Worm (Caenorhabditis elegans) whole organism, young adult: ENCODE results near the gene his-62.
"Not testable (repeated sequence)": the region's sequence is repeated elsewhere in the genome, so short reads cannot be mapped to it uniquely, and the experiment has no call there.

ENCODE experiments used
- B0035.1 ChIP-seq: sonication (generic microtip); optimal IDR thresholded peaks from 2 replicates; lab custom pipeline; 2016; ENCODE audit warnings: missing genetic modification characterization, mild to moderate bottlenecking, missing compliant biosample characterization, missing genotype, missing genetic modification reagents
- B0261.1 ChIP-seq: sonication (generic microtip); optimal IDR thresholded peaks from 2 replicates; lab custom pipeline; 2016; ENCODE audit warnings: mild to moderate bottlenecking, missing genetic modification characterization, moderate library complexity, missing compliant biosample characterization
- K11D2.4 ChIP-seq: fragments of 200-800 bp; sonication (Bioruptor generic); IDR thresholded peaks from 2 replicates; pipeline ENCODE4 v1.3.6; 2022; ENCODE audit warnings: missing genetic modification reagents, missing genetic modification characterization, missing compliant biosample characterization
- Y67H2A.10 ChIP-seq: fragments of 200-800 bp; sonication (Bioruptor generic); conservative IDR thresholded peaks from 2 replicates; pipeline ENCODE4 v1.3.6; 2022; ENCODE audit warnings: missing genetic modification reagents, missing genetic modification characterization, missing compliant biosample characterization
- efl-1 ChIP-seq: fragments of 150-350 bp; optimal IDR thresholded peaks from 2 replicates; lab custom pipeline; 2014; ENCODE audit warnings: missing biosample characterization, missing genetic modification reagents, missing genetic modification characterization
- egrh-3 ChIP-seq: fragments of 200-800 bp; sonication (Bioruptor generic); IDR thresholded peaks from 2 replicates; pipeline ENCODE4 v1.3.6; 2022; ENCODE audit warnings: missing genetic modification reagents, missing genetic modification characterization, missing compliant biosample characterization
- hlh-12 ChIP-seq: sonication (generic microtip); optimal IDR thresholded peaks from 2 replicates; lab custom pipeline; 2016; ENCODE audit warnings: missing genetic modification characterization, missing compliant biosample characterization
- lag-1 ChIP-seq: fragments of 200-800 bp; sonication (Bioruptor generic); IDR thresholded peaks from 2 replicates; pipeline ENCODE4 v1.3.6; 2022; ENCODE audit warnings: missing genetic modification reagents, missing genetic modification characterization, missing compliant biosample characterization
- lin-54 ChIP-seq: fragments of 200-800 bp; sonication (Bioruptor generic); optimal IDR thresholded peaks from 2 replicates; lab custom pipeline; 2018; ENCODE audit warnings: mild to moderate bottlenecking, missing genetic modification characterization, missing compliant biosample characterization
- snpc-1.1 ChIP-seq: sonication (generic microtip); optimal IDR thresholded peaks from 2 replicates; lab custom pipeline; 2017; ENCODE audit warnings: missing genetic modification characterization, mild to moderate bottlenecking, missing compliant biosample characterization, antibody characterized with exemption, moderate library complexity, missing genotype, missing genetic modification reagents; ENCODE audit not compliant: insufficient read depth
- snpc-4 ChIP-seq, 5 experiments: fragments of 150-350 bp in 1 of 5; sonication (generic microtip) in 4 of 5; optimal IDR thresholded peaks; 2 replicates each; lab custom pipeline; 2014 to 2018; ENCODE audit warnings: missing genetic modification characterization in 5 of 5, missing biosample characterization in 3 of 5, antibody characterized with exemption in 2 of 5, mild to moderate bottlenecking in 2 of 5, missing compliant biosample characterization in 2 of 5, missing genotype in 2 of 5, moderate library complexity in 2 of 5, missing genetic modification reagents in 1 of 5
- somi-1 ChIP-seq: fragments of 200-800 bp; sonication (Bioruptor generic); optimal IDR thresholded peaks from 2 replicates; lab custom pipeline; 2018; ENCODE audit warnings: mild to moderate bottlenecking, missing genetic modification characterization, missing compliant biosample characterization

DNA sequence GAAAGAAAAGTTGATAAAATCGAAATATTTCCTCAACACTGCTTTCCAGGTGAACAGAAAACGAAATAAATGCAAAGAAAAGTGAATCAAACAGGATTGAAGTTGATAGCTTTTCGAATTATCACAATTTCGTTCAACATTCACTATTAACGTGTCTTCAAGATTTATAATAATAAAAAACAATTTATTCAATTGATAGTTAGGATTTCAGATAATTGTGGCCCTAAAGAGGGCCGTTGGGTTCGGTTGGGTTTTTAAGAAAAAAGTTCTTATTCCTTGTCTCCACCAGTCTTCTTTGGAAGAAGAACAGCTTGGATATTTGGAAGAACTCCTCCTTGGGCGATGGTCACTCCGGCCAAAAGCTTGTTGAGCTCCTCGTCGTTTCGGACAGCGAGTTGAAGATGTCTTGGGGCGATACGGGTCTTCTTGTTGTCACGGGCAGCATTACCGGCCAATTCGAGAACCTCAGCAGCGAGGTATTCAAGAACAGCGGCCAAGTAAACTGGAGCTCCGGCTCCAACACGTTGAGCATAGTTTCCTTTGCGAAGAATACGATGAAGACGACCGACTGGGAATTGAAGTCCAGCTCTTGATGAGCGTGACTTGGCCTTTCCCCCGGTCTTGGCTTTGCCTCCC, 662 bp upstream of the his-62 start:
- not testable (repeated sequence) for TF ChIP-seq efl-1 (GFP tag; lab: Kevin White, UChicago); snpc-1.1; lag-1 (GFP tag; lab: Robert Waterston, UW); B0261.1; K11D2.4; B0035.1 (tag; lab: Kevin White, UChicago); hlh-12; somi-1; Y67H2A.10 (GFP tag; lab: Robert Waterston, UW); snpc-4 (GFP tag; optimal IDR thresholded peaks at IDR 0.05; lab: Kevin White, UChicago)
- TF ChIP-seq lin-54 (GFP tag; lab: Kevin White, UChicago) (peak; percentile 47), egrh-3 (GFP tag; lab: Robert Waterston, UW) (peak; percentile 40; the same call in 1 of the 2 replicates), snpc-4 (tag; optimal IDR thresholded peaks at IDR 0.05; lab: Kevin White, UChicago) (peak in 1 of 4 experiments; percentile 43)
